Fruit fly (Drosophila melanogaster) whole organism, adult: Measurements from ENCODE around the gene CG9922.

Experiments used
- CG12768 ChIP-seq: fragments of 200-800 bp; sonication (Bioruptor generic); optimal IDR thresholded peaks from 2 replicates; lab custom pipeline; 2017; ENCODE audit warnings: missing biosample characterization, missing genetic modification characterization, mild to moderate bottlenecking, moderate library complexity, missing genetic modification reagents
- CG14711 ChIP-seq: fragments of 200-800 bp; sonication (Bioruptor generic); optimal IDR thresholded peaks from 2 replicates; lab custom pipeline; 2018; ENCODE audit warnings: missing biosample characterization, mild to moderate bottlenecking, missing genetic modification characterization, moderate library complexity
- CG1620 ChIP-seq: fragments of 200-800 bp; sonication (Bioruptor generic); optimal IDR thresholded peaks from 2 replicates; lab custom pipeline; 2016; ENCODE audit warnings: missing biosample characterization, missing genetic modification characterization
- CG33017 ChIP-seq: fragments of 200-800 bp; sonication (Bioruptor generic); optimal IDR thresholded peaks from 2 replicates; lab custom pipeline; 2018; ENCODE audit warnings: missing biosample characterization, mild to moderate bottlenecking, missing genetic modification characterization, moderate library complexity
- CG5204 ChIP-seq: fragments of 200-800 bp; sonication (Bioruptor generic); optimal IDR thresholded peaks from 2 replicates; lab custom pipeline; 2016; ENCODE audit warnings: missing biosample characterization, missing genetic modification characterization
- CG7101 ChIP-seq: fragments of 200-800 bp; sonication (Bioruptor generic); optimal IDR thresholded peaks from 2 replicates; lab custom pipeline; 2018; ENCODE audit warnings: missing biosample characterization, mild to moderate bottlenecking, missing genetic modification characterization, moderate library complexity
- Clk ChIP-seq: fragments of 200-800 bp; sonication (Bioruptor generic); optimal IDR thresholded peaks from 2 replicates; lab custom pipeline; 2017; ENCODE audit warnings: missing biosample characterization, missing genetic modification characterization
- Crg-1 ChIP-seq: fragments of 200-800 bp; sonication (Bioruptor generic); optimal IDR thresholded peaks from 2 replicates; lab custom pipeline; 2016; ENCODE audit warnings: missing biosample characterization, missing genetic modification characterization
- bab1 ChIP-seq: fragments of 200-800 bp; sonication (Bioruptor generic); optimal IDR thresholded peaks from 3 replicates; lab custom pipeline; 2019; ENCODE audit warnings: missing biosample characterization, mild to moderate bottlenecking, missing genetic modification characterization, moderate library complexity
- cnc ChIP-seq, 2 experiments: fragments of >200 bp; optimal IDR thresholded peaks; 2 replicates each; lab custom pipeline; 2017
- kay ChIP-seq: fragments of 200-800 bp; sonication (Bioruptor generic); peaks from one replicate; lab custom pipeline; 2016; ENCODE audit warnings: missing biosample characterization, missing genetic modification characterization, borderline replicate concordance
- ovo ChIP-seq: fragments of 200-800 bp; sonication (Bioruptor generic); optimal IDR thresholded peaks from 2 replicates; lab custom pipeline; 2016; ENCODE audit warnings: missing biosample characterization, missing genetic modification characterization
- toe ChIP-seq: fragments of 200-800 bp; sonication (Bioruptor generic); optimal IDR thresholded peaks from 2 replicates; lab custom pipeline; 2016; ENCODE audit warnings: missing biosample characterization, missing genetic modification characterization

dm6 chr3R:14062869-14063543, 26.8 kb upstream of the CG9922 start:
- TF ChIP-seq cnc (optimal IDR thresholded peaks at IDR 0.05; lab: Kevin White, UChicago) (no peak), Crg-1 (GFP tag; lab: Kevin White, UChicago) (no peak), CG12768 (no peak), CG7101 (no peak), ovo (GFP tag; lab: Kevin White, UChicago) (no peak), CG14711 (tag; lab: Kevin White, UChicago) (no peak), bab1 (GFP tag; lab: Kevin White, UChicago) (no peak), toe (no peak), CG33017 (tag; lab: Kevin White, UChicago) (no peak), kay (GFP tag; lab: Kevin White, UChicago) (no peak), CG5204 (GFP tag; lab: Kevin White, UChicago) (no peak), CG1620 (GFP tag; lab: Kevin White, UChicago) (no peak), Clk (GFP tag; lab: Kevin White, UChicago) (no peak)
